Worm (Caenorhabditis elegans) whole organism, L4 larva: ENCODE data around the gene gfat-1.
A peak's percentile ranks its signal among the peaks of the same experiment; 100 is the strongest.

ENCODE experiments used
- D1046.2 ChIP-seq: fragments of 200-800 bp; sonication (Bioruptor generic); IDR thresholded peaks from 2 replicates; pipeline ENCODE4 v1.3.6; 2022; ENCODE audit warnings: missing genetic modification characterization, missing compliant biosample characterization
- F44E2.7 ChIP-seq: fragments of 200-800 bp; sonication (Bioruptor generic); IDR thresholded peaks from 2 replicates; pipeline ENCODE4 v2.1.2; 2022; ENCODE audit warnings: missing genetic modification characterization, missing compliant biosample characterization
- T26A8.4 ChIP-seq: fragments of 200-800 bp; sonication (Bioruptor generic); IDR thresholded peaks from 2 replicates; pipeline ENCODE4 v1.3.6; 2022; ENCODE audit warnings: missing genetic modification characterization, missing compliant biosample characterization
- Y48G9A.11 ChIP-seq: fragments of 200-800 bp; sonication (Bioruptor generic); IDR thresholded peaks from 2 replicates; pipeline ENCODE4 v1.3.6; 2022; ENCODE audit warnings: missing genetic modification reagents, missing genetic modification characterization, missing compliant biosample characterization
- ZK337.2 ChIP-seq: fragments of 200-800 bp; sonication (Bioruptor generic); IDR thresholded peaks from 2 replicates; pipeline ENCODE4 v1.3.6; 2022; ENCODE audit warnings: missing genetic modification reagents, missing genetic modification characterization, missing compliant biosample characterization
- arid-1 ChIP-seq: fragments of 200-800 bp; sonication (Bioruptor generic); conservative IDR thresholded peaks from 2 replicates; pipeline ENCODE4 v1.3.6; 2022; ENCODE audit warnings: missing genetic modification reagents, missing genetic modification characterization, missing compliant biosample characterization
- ceh-32 ChIP-seq: sonication (generic microtip); optimal IDR thresholded peaks from 2 replicates; lab custom pipeline; 2016; ENCODE audit warnings: mild to moderate bottlenecking, missing genetic modification characterization, missing compliant biosample characterization; ENCODE audit not compliant: poor library complexity
- ceh-44 ChIP-seq: fragments of 200-800 bp; sonication (Bioruptor generic); IDR thresholded peaks from 2 replicates; pipeline ENCODE4 v1.3.6; 2022; ENCODE audit warnings: missing genetic modification reagents, missing genetic modification characterization, missing compliant biosample characterization
- cey-2 ChIP-seq: sonication (generic microtip); optimal IDR thresholded peaks from 3 replicates; lab custom pipeline; 2017; ENCODE audit warnings: missing genetic modification characterization, mild to moderate bottlenecking, missing compliant biosample characterization, antibody characterized with exemption, borderline replicate concordance; ENCODE audit not compliant: insufficient read depth
- ctbp-1 ChIP-seq: fragments of 200-800 bp; sonication (Bioruptor generic); IDR thresholded peaks from 2 replicates; pipeline ENCODE4 v1.3.6; 2022; ENCODE audit warnings: missing genetic modification reagents, missing genetic modification characterization, missing compliant biosample characterization
- daf-16 ChIP-seq, 3 experiments: sonication (generic microtip); optimal IDR thresholded peaks; 2 replicates each; lab custom pipeline; 2016 to 2017; ENCODE audit warnings: missing genetic modification characterization in 3 of 3, missing genetic modification reagents in 3 of 3, mild to moderate bottlenecking in 2 of 3, missing compliant biosample characterization in 2 of 3, missing biosample characterization in 1 of 3, moderate library complexity in 1 of 3
- daf-8 ChIP-seq: fragments of 200-800 bp; sonication (Bioruptor generic); IDR thresholded peaks from 2 replicates; pipeline ENCODE4 v1.3.6; 2022; ENCODE audit warnings: missing genetic modification characterization, missing compliant biosample characterization
- dmd-6 ChIP-seq: fragments of 200-800 bp; sonication (Bioruptor generic); IDR thresholded peaks from 2 replicates; pipeline ENCODE4 v1.3.6; 2022; ENCODE audit warnings: missing genetic modification reagents, missing genetic modification characterization, missing compliant biosample characterization
- dpl-1 ChIP-seq: fragments of 150-350 bp; optimal IDR thresholded peaks from 2 replicates; lab custom pipeline; 2014; ENCODE audit warnings: missing biosample characterization, missing genetic modification reagents, missing genetic modification characterization
- dve-1 ChIP-seq: sonication (generic microtip); optimal IDR thresholded peaks from 2 replicates; lab custom pipeline; 2017; ENCODE audit warnings: antibody characterized with exemption, mild to moderate bottlenecking, missing genetic modification characterization, missing compliant biosample characterization; ENCODE audit not compliant: insufficient read depth
- fkh-10 ChIP-seq: fragments of 150-350 bp; optimal IDR thresholded peaks from 2 replicates; lab custom pipeline; 2014; ENCODE audit warnings: missing biosample characterization, missing genetic modification reagents, missing genetic modification characterization
- hif-1 ChIP-seq, 2 experiments: sonication (generic microtip); optimal IDR thresholded peaks; 2 replicates each; lab custom pipeline; 2016 to 2017; ENCODE audit warnings: missing compliant biosample characterization in 2 of 2, missing genetic modification characterization in 2 of 2, missing genetic modification reagents in 2 of 2, missing genotype in 2 of 2, mild to moderate bottlenecking in 1 of 2
- hlh-11 ChIP-seq: fragments of 200-800 bp; sonication (Bioruptor generic); optimal IDR thresholded peaks from 2 replicates; lab custom pipeline; 2018; ENCODE audit warnings: mild to moderate bottlenecking, missing genetic modification characterization, missing compliant biosample characterization
- hlh-30 ChIP-seq: sonication (generic microtip); optimal IDR thresholded peaks from 2 replicates; lab custom pipeline; 2017; ENCODE audit warnings: antibody characterized with exemption, mild to moderate bottlenecking, missing genetic modification characterization, missing compliant biosample characterization; ENCODE audit not compliant: insufficient read depth
- lin-29 ChIP-seq: fragments of 200-800 bp; sonication (Bioruptor generic); IDR thresholded peaks from 2 replicates; pipeline ENCODE4 v1.3.6; 2022; ENCODE audit warnings: missing genetic modification reagents, missing genetic modification characterization, missing compliant biosample characterization
- lsy-2 ChIP-seq, 2 experiments: fragments of 150-350 bp in 1 of 2; sonication (generic microtip) in 1 of 2; optimal IDR thresholded peaks; 2 replicates each; lab custom pipeline; 2014 to 2017; ENCODE audit warnings: missing biosample characterization in 2 of 2, missing genetic modification characterization in 2 of 2
- madf-5 ChIP-seq, 2 experiments: fragments of 200-800 bp; sonication (Bioruptor generic); IDR thresholded peaks; 2 replicates each; pipeline ENCODE4 v1.3.6; 2022; ENCODE audit warnings: missing compliant biosample characterization in 2 of 2, missing genetic modification characterization in 2 of 2
- mdt-29 ChIP-seq: fragments of 200-800 bp; sonication (Bioruptor generic); IDR thresholded peaks from 2 replicates; pipeline ENCODE4 v1.3.6; 2022; ENCODE audit warnings: missing genetic modification reagents, missing genetic modification characterization, missing compliant biosample characterization
- mep-1 ChIP-seq: fragments of 150-350 bp; sonication (generic microtip); optimal IDR thresholded peaks from 3 replicates; lab custom pipeline; 2014; ENCODE audit warnings: missing biosample characterization, missing genetic modification characterization
- nhr-10 ChIP-seq: fragments of 150-350 bp; optimal IDR thresholded peaks from 2 replicates; lab custom pipeline; 2014; ENCODE audit warnings: missing biosample characterization, missing genetic modification characterization
- nhr-25 ChIP-seq: sonication (generic microtip); optimal IDR thresholded peaks from 2 replicates; lab custom pipeline; 2017; ENCODE audit warnings: missing genetic modification characterization, mild to moderate bottlenecking, missing compliant biosample characterization, antibody characterized with exemption, moderate library complexity, borderline replicate concordance; ENCODE audit not compliant: insufficient read depth
- nhr-28 ChIP-seq: fragments of 150-350 bp; optimal IDR thresholded peaks from 2 replicates; lab custom pipeline; 2014; ENCODE audit warnings: missing biosample characterization, missing genetic modification characterization
- nhr-41 ChIP-seq: fragments of 200-800 bp; sonication (Bioruptor generic); IDR thresholded peaks from 2 replicates; pipeline ENCODE4 v1.3.6; 2022; ENCODE audit warnings: missing genetic modification reagents, missing genetic modification characterization, missing compliant biosample characterization
- nhr-42 ChIP-seq: fragments of 200-800 bp; sonication (Bioruptor generic); IDR thresholded peaks from 2 replicates; pipeline ENCODE4 v1.3.6; 2022; ENCODE audit warnings: missing genetic modification characterization, missing compliant biosample characterization
- php-3 ChIP-seq: fragments of 200-800 bp; sonication (Bioruptor generic); IDR thresholded peaks from 2 replicates; pipeline ENCODE4 v1.3.6; 2022; ENCODE audit warnings: missing genetic modification reagents, missing genetic modification characterization, missing compliant biosample characterization
- pqm-1 ChIP-seq: sonication (generic microtip); optimal IDR thresholded peaks from 2 replicates; lab custom pipeline; 2017; ENCODE audit warnings: missing biosample characterization, missing genetic modification characterization
- rbr-2 ChIP-seq: sonication (generic microtip); optimal IDR thresholded peaks from 2 replicates; lab custom pipeline; 2016; ENCODE audit warnings: missing genotype, missing genetic modification characterization, missing compliant biosample characterization
- skn-1 ChIP-seq: fragments of 150-350 bp; optimal IDR thresholded peaks from 2 replicates; lab custom pipeline; 2014; ENCODE audit warnings: missing biosample characterization, missing genetic modification characterization
- snpc-1.2 ChIP-seq: fragments of 200-800 bp; sonication (Bioruptor generic); IDR thresholded peaks from 2 replicates; pipeline ENCODE4 v1.3.6; 2022; ENCODE audit warnings: missing genetic modification reagents, missing genetic modification characterization, missing compliant biosample characterization
- tra-1 ChIP-seq: fragments of 200-800 bp; sonication (Bioruptor generic); IDR thresholded peaks from 2 replicates; pipeline ENCODE4 v1.3.6; 2022; ENCODE audit warnings: missing genetic modification reagents, missing genetic modification characterization, missing compliant biosample characterization
- unc-130 ChIP-seq: sonication (generic microtip); optimal IDR thresholded peaks from 2 replicates; lab custom pipeline; 2016; ENCODE audit warnings: missing genetic modification reagents, missing genetic modification characterization, missing compliant biosample characterization
- unc-39 ChIP-seq: sonication (generic microtip); optimal IDR thresholded peaks from 2 replicates; lab custom pipeline; 2017; ENCODE audit warnings: missing biosample characterization, missing genetic modification characterization
- unc-62 ChIP-seq, 3 experiments: fragments of 150-350 bp in 1 of 3; sonication (generic microtip); optimal IDR thresholded peaks in 2 of 3; peaks in 1 of 3; 1 replicate in 1 of 3; 2 replicates in 2 of 3; lab custom pipeline; 2014 to 2017; ENCODE audit warnings: missing biosample characterization in 3 of 3, missing genetic modification characterization in 3 of 3, missing genetic modification reagents in 3 of 3, missing genotype in 1 of 3
- zfp-2 ChIP-seq: sonication (generic microtip); optimal IDR thresholded peaks from 2 replicates; lab custom pipeline; 2016; ENCODE audit warnings: mild to moderate bottlenecking, missing genetic modification characterization, missing compliant biosample characterization

Gene gfat-1

DNA sequence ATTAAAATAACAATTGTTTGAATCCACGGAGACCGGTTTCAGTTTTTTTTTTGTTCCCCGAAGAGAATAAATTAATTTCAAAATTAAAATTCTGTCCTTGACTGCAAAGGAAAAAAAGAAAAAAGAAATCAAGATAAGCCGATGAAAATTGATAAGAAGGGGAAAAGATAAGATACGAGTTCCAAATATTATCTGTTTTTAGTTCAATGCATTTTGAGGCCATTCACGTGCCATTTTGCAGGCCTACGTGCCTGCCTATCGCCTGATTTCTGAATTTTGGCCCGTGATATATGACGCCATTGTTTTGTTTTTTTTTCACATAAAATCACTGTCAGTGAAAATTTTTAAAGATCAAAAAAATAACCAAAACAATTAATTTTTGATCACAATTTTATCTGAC lies 16.2 kb upstream of the gfat-1 start (continued):
- TF ChIP-seq unc-62 (GFP tag; optimal IDR thresholded peaks at IDR 0.05 in 1 of 2; lab: Kevin White, UChicago) (no peak), unc-62 (tag; optimal IDR thresholded peaks at IDR 0.05; lab: Kevin White, UChicago) (no peak)

DNA sequence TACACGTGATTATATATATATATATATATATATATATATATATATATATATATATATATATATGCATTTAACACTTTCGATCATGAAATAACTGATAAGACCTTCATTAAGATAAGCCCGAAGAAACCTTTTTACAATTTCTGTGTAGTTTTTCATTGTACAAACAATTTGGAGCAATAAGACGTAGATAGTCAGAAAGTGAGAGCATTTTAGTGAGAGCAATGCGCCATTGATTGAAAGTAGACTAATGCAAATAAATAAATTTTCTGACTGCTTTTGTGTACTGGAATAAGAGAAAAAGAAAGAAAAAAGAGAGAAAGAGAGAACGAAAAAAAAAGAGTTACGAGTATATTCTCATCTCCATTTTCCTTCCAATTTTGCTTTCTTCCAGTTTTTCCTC lies 9.4 kb upstream of the gfat-1 start:
- TF ChIP-seq arid-1 (no peak), hlh-30 (tag; lab: Kevin White, UChicago) (no peak), hlh-11 (tag; lab: Kevin White, UChicago) (peak; percentile 32), nhr-28 (tag; lab: Kevin White, UChicago) (peak; percentile 40), pqm-1 (peak; percentile 85), mep-1 (tag; lab: Kevin White, UChicago) (peak; percentile 30), nhr-10 (tag; lab: Kevin White, UChicago) (no peak), daf-8 (GFP tag; lab: Robert Waterston, UW) (no peak), fkh-10 (GFP tag; lab: Kevin White, UChicago) (no peak), nhr-25 (tag; lab: Kevin White, UChicago) (no peak), D1046.2 (GFP tag; lab: Robert Waterston, UW) (no peak), Y48G9A.11 (GFP tag; lab: Robert Waterston, UW) (no peak), dmd-6 (GFP tag; lab: Robert Waterston, UW) (peak; percentile 49), ZK337.2 (no peak), unc-39 (tag; lab: Kevin White, UChicago) (no peak), php-3 (GFP tag; lab: Robert Waterston, UW) (no peak), cey-2 (tag; lab: Kevin White, UChicago) (no peak), unc-130 (no peak), ceh-44 (GFP tag; lab: Robert Waterston, UW) (no peak), T26A8.4 (GFP tag; lab: Robert Waterston, UW) (no peak), F44E2.7 (GFP tag; lab: Robert Waterston, UW) (no peak), dpl-1 (GFP tag; lab: Kevin White, UChicago) (no peak), dve-1 (tag; lab: Kevin White, UChicago) (peak; percentile 66), zfp-2 (no peak), rbr-2 (tag; lab: Kevin White, UChicago) (no peak), nhr-42 (GFP tag; lab: Robert Waterston, UW) (no peak), ceh-32 (tag; lab: Kevin White, UChicago) (no peak), skn-1 (tag; lab: Kevin White, UChicago) (no peak), daf-16 (GFP tag; optimal IDR thresholded peaks at IDR 0.05; lab: Kevin White, UChicago) (no peak), daf-16 (tag; optimal IDR thresholded peaks at IDR 0.05; lab: Kevin White, UChicago) (peak; percentile 78), madf-5 (GFP tag; IDR thresholded peaks at IDR 0.05; lab: Robert Waterston, UW) (no peak), mdt-29 (no peak), nhr-41 (GFP tag; lab: Robert Waterston, UW) (no peak), ctbp-1 (GFP tag; lab: Robert Waterston, UW) (no peak), lsy-2 (tag; optimal IDR thresholded peaks at IDR 0.05; lab: Kevin White, UChicago) (no peak), lin-29 (GFP tag; lab: Robert Waterston, UW) (no peak), tra-1 (GFP tag; lab: Robert Waterston, UW) (no peak), hif-1 (tag; optimal IDR thresholded peaks at IDR 0.05; lab: Kevin White, UChicago) (no peak), snpc-1.2 (no peak)
